Fruit fly (Drosophila melanogaster) whole organism, adult: ENCODE data around the gene meng.

Source experiments
- CG11617 ChIP-seq: fragments of 200-800 bp; sonication (Bioruptor generic); optimal IDR thresholded peaks from 2 replicates; lab custom pipeline; 2017; ENCODE audit warnings: mild to moderate bottlenecking, missing biosample characterization, missing genetic modification reagents, missing genetic modification characterization
- CG12768 ChIP-seq: fragments of 200-800 bp; sonication (Bioruptor generic); optimal IDR thresholded peaks from 2 replicates; lab custom pipeline; 2017; ENCODE audit warnings: missing biosample characterization, missing genetic modification characterization, mild to moderate bottlenecking, moderate library complexity, missing genetic modification reagents
- CG14711 ChIP-seq: fragments of 200-800 bp; sonication (Bioruptor generic); optimal IDR thresholded peaks from 2 replicates; lab custom pipeline; 2018; ENCODE audit warnings: missing biosample characterization, mild to moderate bottlenecking, missing genetic modification characterization, moderate library complexity
- CG1620 ChIP-seq: fragments of 200-800 bp; sonication (Bioruptor generic); optimal IDR thresholded peaks from 2 replicates; lab custom pipeline; 2016; ENCODE audit warnings: missing biosample characterization, missing genetic modification characterization
- CG33017 ChIP-seq: fragments of 200-800 bp; sonication (Bioruptor generic); optimal IDR thresholded peaks from 2 replicates; lab custom pipeline; 2018; ENCODE audit warnings: missing biosample characterization, mild to moderate bottlenecking, missing genetic modification characterization, moderate library complexity
- CG5204 ChIP-seq: fragments of 200-800 bp; sonication (Bioruptor generic); optimal IDR thresholded peaks from 2 replicates; lab custom pipeline; 2016; ENCODE audit warnings: missing biosample characterization, missing genetic modification characterization
- CG7045 ChIP-seq: fragments of 200-800 bp; sonication (Bioruptor generic); optimal IDR thresholded peaks from 2 replicates; lab custom pipeline; 2017; ENCODE audit warnings: missing biosample characterization, mild to moderate bottlenecking, missing genetic modification characterization
- CG7101 ChIP-seq: fragments of 200-800 bp; sonication (Bioruptor generic); optimal IDR thresholded peaks from 2 replicates; lab custom pipeline; 2018; ENCODE audit warnings: missing biosample characterization, mild to moderate bottlenecking, missing genetic modification characterization, moderate library complexity
- Clk ChIP-seq: fragments of 200-800 bp; sonication (Bioruptor generic); optimal IDR thresholded peaks from 2 replicates; lab custom pipeline; 2017; ENCODE audit warnings: missing biosample characterization, missing genetic modification characterization
- Crg-1 ChIP-seq: fragments of 200-800 bp; sonication (Bioruptor generic); optimal IDR thresholded peaks from 2 replicates; lab custom pipeline; 2016; ENCODE audit warnings: missing biosample characterization, missing genetic modification characterization
- Hr96 ChIP-seq: fragments of 200-800 bp; sonication (Bioruptor generic); optimal IDR thresholded peaks from 2 replicates; lab custom pipeline; 2016; ENCODE audit warnings: missing biosample characterization, missing genetic modification characterization
- Mnt ChIP-seq: fragments of 200-800 bp; sonication (Bioruptor generic); optimal IDR thresholded peaks from 2 replicates; lab custom pipeline; 2016; ENCODE audit warnings: missing biosample characterization, mild to moderate bottlenecking, missing genetic modification characterization
- bab1 ChIP-seq: fragments of 200-800 bp; sonication (Bioruptor generic); optimal IDR thresholded peaks from 3 replicates; lab custom pipeline; 2019; ENCODE audit warnings: missing biosample characterization, mild to moderate bottlenecking, missing genetic modification characterization, moderate library complexity
- cic ChIP-seq: fragments of 200-800 bp; sonication (Bioruptor generic); optimal IDR thresholded peaks from 2 replicates; lab custom pipeline; 2017; ENCODE audit warnings: missing biosample characterization, mild to moderate bottlenecking, missing genetic modification characterization, moderate library complexity
- cnc ChIP-seq, 2 experiments: fragments of >200 bp; optimal IDR thresholded peaks; 2 replicates each; lab custom pipeline; 2017
- kay ChIP-seq: fragments of 200-800 bp; sonication (Bioruptor generic); peaks from one replicate; lab custom pipeline; 2016; ENCODE audit warnings: missing biosample characterization, missing genetic modification characterization, borderline replicate concordance
- ovo ChIP-seq: fragments of 200-800 bp; sonication (Bioruptor generic); optimal IDR thresholded peaks from 2 replicates; lab custom pipeline; 2016; ENCODE audit warnings: missing biosample characterization, missing genetic modification characterization
- pad ChIP-seq: fragments of 200-800 bp; sonication (Bioruptor generic); optimal IDR thresholded peaks from 3 replicates; lab custom pipeline; 2017; ENCODE audit warnings: missing biosample characterization, missing genetic modification characterization, mild to moderate bottlenecking, moderate library complexity, missing genetic modification reagents
- tj ChIP-seq: fragments of 200-800 bp; sonication (Bioruptor generic); optimal IDR thresholded peaks from 3 replicates; lab custom pipeline; 2017; ENCODE audit warnings: missing biosample characterization, mild to moderate bottlenecking, missing genetic modification characterization, moderate library complexity
- toe ChIP-seq: fragments of 200-800 bp; sonication (Bioruptor generic); optimal IDR thresholded peaks from 2 replicates; lab custom pipeline; 2016; ENCODE audit warnings: missing biosample characterization, missing genetic modification characterization

meng gene

DNA sequence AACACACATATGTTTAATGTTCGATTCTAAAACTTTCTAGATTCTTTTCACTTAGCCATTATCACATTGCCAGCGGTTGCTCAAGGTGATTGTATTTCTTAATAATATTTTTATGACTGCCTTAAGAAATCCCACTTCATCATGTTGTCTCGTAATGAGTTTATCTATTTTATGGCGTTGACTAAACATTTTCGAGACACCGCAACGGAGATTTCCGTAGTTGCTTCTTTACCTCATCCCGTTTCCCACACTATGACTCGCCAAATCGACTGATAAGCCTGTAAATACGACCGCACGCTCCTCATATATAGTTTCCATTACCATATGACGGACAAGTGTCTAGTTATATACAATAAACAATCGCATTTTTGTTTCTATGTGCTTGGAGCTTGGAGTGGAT, 43.3 kb downstream of the meng start:
- TF ChIP-seq cnc (optimal IDR thresholded peaks at IDR 0.05; lab: Kevin White, UChicago) (peak in 1 of 2 experiments; percentile 23), bab1 (GFP tag; lab: Kevin White, UChicago) (no peak), cic (GFP tag; lab: Kevin White, UChicago) (peak; percentile 53), kay (GFP tag; lab: Kevin White, UChicago) (peak; percentile 97), Clk (GFP tag; lab: Kevin White, UChicago) (no peak), CG7045 (GFP tag; lab: Kevin White, UChicago) (no peak), CG12768 (GFP tag; lab: Kevin White, UChicago) (peak; percentile 0), CG7101 (tag; lab: Kevin White, UChicago) (peak; percentile 20)

DNA sequence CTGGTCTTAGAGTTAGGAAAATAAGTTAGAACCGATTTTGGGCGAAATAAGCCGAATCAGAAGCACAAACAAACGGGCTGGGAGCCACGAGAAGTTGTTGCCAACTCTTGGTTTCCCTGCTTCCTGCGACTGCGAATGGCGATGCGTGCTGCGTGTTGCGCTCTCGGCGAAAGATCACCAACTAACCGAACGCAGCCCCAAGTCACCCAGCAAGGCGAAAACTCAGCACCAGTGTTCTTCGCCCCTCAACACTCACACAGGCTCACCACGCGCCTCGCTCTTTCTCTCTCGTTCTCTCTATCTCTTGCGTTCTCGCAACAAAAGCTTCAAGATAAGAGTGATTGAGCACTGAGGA, 44.3 kb downstream of the meng start, which contains the start of gene nrv1:
Gene nrv1 (minus strand): TSS at position 188 of the 355 bp plus-strand sequence.
- no peak for TF ChIP-seq CG33017 (tag; lab: Kevin White, UChicago)
- TF ChIP-seq Mnt: no peak
- no peak for TF ChIP-seq cnc (optimal IDR thresholded peaks at IDR 0.05; lab: Kevin White, UChicago)
- TF ChIP-seq Hr96 (GFP tag; lab: Kevin White, UChicago): no peak
- no peak for TF ChIP-seq Crg-1 (GFP tag; lab: Kevin White, UChicago)
- no peak for TF ChIP-seq CG1620
- TF ChIP-seq CG14711: no peak
- no peak for TF ChIP-seq tj (GFP tag; lab: Kevin White, UChicago)
- no peak for TF ChIP-seq toe
- TF ChIP-seq kay (GFP tag; lab: Kevin White, UChicago): no peak
- no peak for TF ChIP-seq pad (GFP tag; lab: Kevin White, UChicago)
- TF ChIP-seq cic (GFP tag; lab: Kevin White, UChicago): no peak
- TF ChIP-seq bab1 (GFP tag; lab: Kevin White, UChicago): no peak
- TF ChIP-seq CG7101 (tag; lab: Kevin White, UChicago): no peak
- no peak for TF ChIP-seq CG5204
- no peak for TF ChIP-seq CG7045 (GFP tag; lab: Kevin White, UChicago)
- TF ChIP-seq CG12768 (GFP tag; lab: Kevin White, UChicago): no peak
- no peak for TF ChIP-seq ovo

DNA sequence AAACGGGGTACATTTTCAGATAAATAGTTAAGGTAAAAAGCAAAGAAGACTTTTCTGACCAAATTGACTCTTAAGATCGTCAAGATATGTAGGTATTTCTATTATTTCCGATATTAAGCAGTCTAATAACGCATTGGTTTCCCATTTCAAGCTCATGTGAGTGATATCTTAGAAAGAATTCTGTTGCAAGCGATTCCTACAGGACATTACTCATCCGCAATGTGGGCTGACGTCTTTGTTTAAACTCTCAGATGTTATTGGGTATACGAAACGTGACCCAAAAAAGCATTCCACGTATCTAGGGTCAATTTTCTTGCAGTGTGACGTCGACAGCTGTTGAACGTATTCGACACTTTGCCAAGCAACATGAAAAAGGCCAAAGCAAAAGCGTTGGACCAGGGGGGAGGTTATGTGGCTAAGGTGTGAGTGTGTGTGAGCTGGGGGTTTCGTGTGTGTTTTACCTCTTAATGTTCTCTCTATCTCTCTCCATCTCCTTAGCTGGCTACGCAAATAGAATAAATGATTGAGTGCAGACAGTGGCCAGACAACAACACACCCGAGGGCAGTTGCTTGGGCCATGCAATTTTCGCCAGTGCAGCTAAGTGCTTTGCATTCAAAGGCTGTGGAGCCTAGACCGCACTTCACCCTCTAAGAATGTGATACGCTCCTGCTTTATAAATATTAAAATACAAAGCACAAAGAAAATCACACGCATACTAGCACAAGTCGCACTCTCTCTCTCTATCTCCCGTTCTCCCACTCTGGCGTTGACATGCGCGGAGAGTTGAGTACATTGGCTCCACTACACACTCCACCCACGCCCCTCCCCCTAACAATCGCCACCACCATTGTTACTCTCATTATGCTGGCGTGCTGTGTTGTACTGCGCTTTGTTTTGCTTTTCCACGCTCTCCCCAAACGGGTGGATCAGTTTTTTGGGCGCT, 45.0 kb downstream of the meng start:
- TF ChIP-seq cic (GFP tag; lab: Kevin White, UChicago): peak; percentile 94
- peak; percentile 80 for TF ChIP-seq CG1620
- TF ChIP-seq ovo: peak; percentile 86
- peak; percentile 83 for TF ChIP-seq CG7045 (GFP tag; lab: Kevin White, UChicago)
- peak; percentile 91 for TF ChIP-seq Hr96 (GFP tag; lab: Kevin White, UChicago)
- TF ChIP-seq kay (GFP tag; lab: Kevin White, UChicago): peak; percentile 94
- no peak for TF ChIP-seq cnc (optimal IDR thresholded peaks at IDR 0.05; lab: Kevin White, UChicago)
- TF ChIP-seq CG7101 (tag; lab: Kevin White, UChicago): peak; percentile 93
- TF ChIP-seq CG12768 (GFP tag; lab: Kevin White, UChicago): peak; percentile 97
- peak; percentile 78 for TF ChIP-seq Mnt
- peak; percentile 85 for TF ChIP-seq pad (GFP tag; lab: Kevin White, UChicago)
- TF ChIP-seq CG11617 (GFP tag; lab: Kevin White, UChicago): peak; percentile 96
- peak; percentile 76 for TF ChIP-seq CG14711
- peak; percentile 57 for TF ChIP-seq tj (GFP tag; lab: Kevin White, UChicago)
- TF ChIP-seq Crg-1 (GFP tag; lab: Kevin White, UChicago): peak; percentile 85
- TF ChIP-seq toe: peak; percentile 94
- peak; percentile 90 for TF ChIP-seq bab1 (GFP tag; lab: Kevin White, UChicago)
- peak; percentile 88 for TF ChIP-seq CG33017 (tag; lab: Kevin White, UChicago)
- TF ChIP-seq CG5204: peak; percentile 95
- peak; percentile 82 for TF ChIP-seq Clk (GFP tag; lab: Kevin White, UChicago)

DNA sequence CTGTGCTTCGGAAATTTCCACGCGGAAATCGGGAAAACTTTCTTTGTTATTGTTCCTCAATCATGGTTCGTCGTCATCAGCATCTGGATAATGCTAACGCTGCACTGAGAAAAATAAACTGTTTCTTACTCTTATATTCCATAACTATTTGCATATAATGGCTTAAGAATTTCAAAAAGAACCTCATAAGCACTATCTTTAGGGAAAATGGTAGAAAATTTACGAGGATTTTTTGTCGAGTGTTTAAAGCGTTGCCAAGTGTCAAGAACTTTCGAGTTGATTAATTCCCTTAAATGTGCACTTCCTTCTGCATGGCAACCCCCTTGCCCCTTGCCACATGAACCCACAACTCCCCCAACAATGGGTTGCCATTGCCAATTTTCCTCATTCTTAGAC, 45.7 kb downstream of the meng start:
- TF ChIP-seq cic (GFP tag; lab: Kevin White, UChicago) (no peak), CG33017 (tag; lab: Kevin White, UChicago) (no peak), CG7101 (tag; lab: Kevin White, UChicago) (no peak), toe (no peak), Hr96 (GFP tag; lab: Kevin White, UChicago) (no peak), kay (GFP tag; lab: Kevin White, UChicago) (no peak), pad (GFP tag; lab: Kevin White, UChicago) (no peak), bab1 (GFP tag; lab: Kevin White, UChicago) (no peak), CG11617 (GFP tag; lab: Kevin White, UChicago) (no peak), Crg-1 (GFP tag; lab: Kevin White, UChicago) (no peak), CG5204 (no peak), ovo (no peak), cnc (optimal IDR thresholded peaks at IDR 0.05; lab: Kevin White, UChicago) (no peak), CG14711 (no peak)

DNA sequence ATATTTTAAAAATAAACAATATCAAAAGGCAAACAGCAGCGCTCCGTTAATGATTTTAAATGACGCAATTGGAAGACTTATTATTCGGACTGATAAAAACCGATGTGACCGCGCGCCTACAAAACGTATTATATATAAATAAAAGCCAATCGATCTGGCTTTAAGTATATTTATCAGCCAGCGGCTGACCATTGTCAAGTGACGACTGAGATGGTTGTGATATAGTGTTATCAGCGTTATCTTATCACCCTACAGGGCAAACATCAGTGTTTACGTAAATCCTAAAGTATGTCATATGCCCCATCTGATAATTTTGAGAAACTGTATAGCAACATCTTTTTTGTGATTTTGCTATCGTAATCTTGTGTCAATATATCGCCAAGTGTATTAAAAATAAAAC, 47.1 kb downstream of the meng start:
- TF ChIP-seq CG5204 (peak; percentile 23), CG7045 (GFP tag; lab: Kevin White, UChicago) (peak; percentile 5), Clk (GFP tag; lab: Kevin White, UChicago) (no peak), CG33017 (tag; lab: Kevin White, UChicago) (peak; percentile 31), bab1 (GFP tag; lab: Kevin White, UChicago) (no peak), CG7101 (tag; lab: Kevin White, UChicago) (no peak), cic (GFP tag; lab: Kevin White, UChicago) (peak; percentile 80), kay (GFP tag; lab: Kevin White, UChicago) (peak; percentile 94), CG12768 (GFP tag; lab: Kevin White, UChicago) (peak; percentile 48)
